Fruit fly (Drosophila melanogaster) whole organism, embryonic: Measurements from ENCODE around the gene CG15412.

Source experiments
- CG10209 ChIP-seq: fragments of 200-800 bp; sonication (Bioruptor generic); optimal IDR thresholded peaks from 3 replicates; lab custom pipeline; 2017; ENCODE audit warnings: missing biosample characterization, mild to moderate bottlenecking, missing genetic modification characterization, missing genetic modification reagents
- CG12744 ChIP-seq: fragments of 200-800 bp; sonication (Bioruptor generic); optimal IDR thresholded peaks from 2 replicates; lab custom pipeline; 2016; ENCODE audit warnings: missing biosample characterization, missing genetic modification characterization
- CG34422 ChIP-seq: fragments of 200-800 bp; sonication (Bioruptor generic); IDR thresholded peaks from 3 replicates; pipeline ENCODE4 v1.3.6; 2022; ENCODE audit warnings: missing biosample characterization, missing genetic modification characterization
- Deaf1 ChIP-seq: fragments of 200-800 bp; optimal IDR thresholded peaks from 3 replicates; lab custom pipeline; 2019; ENCODE audit warnings: missing biosample characterization, mild to moderate bottlenecking, missing genetic modification characterization, moderate library complexity

DNA sequence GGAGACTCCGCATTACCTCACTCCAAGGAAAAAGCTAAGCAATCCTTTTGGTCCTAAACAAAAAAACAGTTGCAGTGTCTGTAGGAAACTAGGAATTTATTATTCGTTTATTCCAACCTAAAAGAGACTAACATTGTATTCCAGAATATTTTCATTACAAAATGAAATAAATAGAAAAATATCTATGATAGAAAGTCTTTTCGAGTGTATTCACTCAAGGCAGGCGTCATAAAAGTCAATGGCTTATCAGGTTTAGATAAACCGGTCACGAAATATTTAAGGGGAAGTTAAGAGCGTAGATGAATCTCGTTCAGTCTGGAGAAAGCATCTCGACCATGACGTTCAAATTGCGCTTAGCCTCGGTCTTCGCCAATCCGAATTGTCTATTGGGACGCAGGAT lies 44.9 kb downstream of the CG15412 start, which contains the start of gene CG3285:
- TF ChIP-seq CG12744 (no peak), CG34422 (GFP tag; lab: Robert Waterston, UW) (no peak), Deaf1 (tag; lab: Kevin White, UChicago) (no peak), CG10209 (GFP tag; lab: Kevin White, UChicago) (no peak)
